Worm (Caenorhabditis elegans) whole organism, midembryonic: Measurements from ENCODE around the gene F36H9.1.

ENCODE experiments used
- T22C8.4 ChIP-seq: fragments of 200-800 bp; sonication (Bioruptor generic); IDR thresholded peaks from 2 replicates; pipeline ENCODE4 v1.3.6; 2022; ENCODE audit warnings: missing genetic modification characterization, missing compliant biosample characterization
- cog-1 ChIP-seq: sonication (generic microtip); optimal IDR thresholded peaks from 2 replicates; lab custom pipeline; 2016; ENCODE audit warnings: missing genetic modification characterization, missing compliant biosample characterization
- flt-1 ChIP-seq: fragments of 200-800 bp; sonication (Bioruptor generic); IDR thresholded peaks from 2 replicates; pipeline ENCODE4 v1.3.6; 2022; ENCODE audit warnings: missing genetic modification characterization, missing compliant biosample characterization
- klf-2 ChIP-seq: fragments of 200-800 bp; sonication (Bioruptor generic); conservative IDR thresholded peaks from 2 replicates; pipeline ENCODE4 v1.3.6; 2022; ENCODE audit warnings: missing genetic modification reagents, missing genetic modification characterization, missing compliant biosample characterization
- med-1 ChIP-seq: sonication (generic microtip); optimal IDR thresholded peaks from 2 replicates; lab custom pipeline; 2017; ENCODE audit warnings: missing genetic modification characterization, mild to moderate bottlenecking, missing compliant biosample characterization, antibody characterized with exemption, missing genetic modification reagents; ENCODE audit not compliant: insufficient read depth
- ref-1 ChIP-seq: fragments of 200-800 bp; sonication (Bioruptor generic); conservative IDR thresholded peaks from 2 replicates; pipeline ENCODE4 v1.3.6; 2022; ENCODE audit warnings: missing genetic modification reagents, missing genetic modification characterization, missing compliant biosample characterization
- tab-1 ChIP-seq: fragments of 200-800 bp; sonication (Bioruptor generic); IDR thresholded peaks from 2 replicates; pipeline ENCODE4 v1.3.6; 2022; ENCODE audit warnings: missing genetic modification characterization, missing compliant biosample characterization
- ztf-23 ChIP-seq: fragments of 200-800 bp; sonication (Bioruptor generic); IDR thresholded peaks from 2 replicates; pipeline ENCODE4 v1.3.6; 2022; ENCODE audit warnings: missing genetic modification reagents, missing genetic modification characterization, missing compliant biosample characterization
- ztf-29 ChIP-seq: fragments of 200-800 bp; sonication (Bioruptor generic); IDR thresholded peaks from 2 replicates; pipeline ENCODE4 v1.3.6; 2022; ENCODE audit warnings: missing genetic modification reagents, missing genetic modification characterization, missing compliant biosample characterization

F36H9.1 gene

DNA sequence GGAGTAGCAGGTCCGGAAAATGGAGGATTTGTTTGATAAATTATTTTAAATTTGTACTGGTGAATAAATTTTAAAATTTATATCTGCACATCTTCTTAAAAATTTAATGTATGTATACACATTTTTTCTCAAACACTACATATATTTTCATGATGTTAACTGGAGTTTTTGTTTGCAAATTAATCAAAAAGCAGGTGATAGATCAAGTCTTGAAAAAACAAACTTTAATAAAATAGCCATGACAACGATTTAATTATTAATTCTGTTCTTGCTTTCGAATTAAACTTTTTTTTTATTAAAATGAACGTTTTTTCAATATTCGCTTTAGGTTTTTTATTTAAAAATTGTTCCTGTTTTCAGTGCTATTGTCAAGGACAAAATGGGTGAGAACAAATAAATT, at the start of gene F36H9.1:
Gene F36H9.1, plus strand, starts transcription at position 301 of the 400 bp plus-strand sequence.
- TF ChIP-seq ztf-23 (GFP tag; lab: Robert Waterston, UW) (no peak), ref-1 (GFP tag; lab: Robert Waterston, UW) (no peak), T22C8.4 (GFP tag; lab: Robert Waterston, UW) (no peak), cog-1 (tag; lab: Kevin White, UChicago) (no peak), ztf-29 (no peak), klf-2 (GFP tag; lab: Robert Waterston, UW) (no peak), tab-1 (GFP tag; lab: Robert Waterston, UW) (no peak), flt-1 (no peak), med-1 (GFP tag; lab: Kevin White, UChicago) (no peak)

DNA sequence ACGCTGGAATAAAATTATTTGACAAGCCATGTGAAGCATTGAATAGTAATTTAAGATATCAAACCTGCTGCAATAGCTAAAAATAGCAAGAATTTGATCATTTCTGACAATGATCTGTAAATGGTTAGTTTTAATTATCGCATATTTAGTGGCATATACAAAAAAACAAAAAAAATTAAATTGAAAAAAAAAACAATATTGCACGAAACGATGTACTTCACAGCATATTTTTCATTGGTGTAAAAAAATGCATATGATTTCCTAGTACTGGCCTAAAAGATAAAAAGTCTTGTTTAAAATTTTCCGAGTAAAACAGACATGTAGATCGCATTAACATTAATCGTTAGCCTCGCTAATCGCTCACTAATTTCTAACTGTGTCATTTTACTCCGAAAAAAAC, 45.3 kb upstream of the F36H9.1 start, which contains the start of gene ZK697.8:
Gene ZK697.8, minus strand, starts transcription at position 101 of the 400 bp plus-strand sequence.
- TF ChIP-seq med-1 (GFP tag; lab: Kevin White, UChicago) (no peak), ztf-23 (GFP tag; lab: Robert Waterston, UW) (no peak), ref-1 (GFP tag; lab: Robert Waterston, UW) (no peak), klf-2 (GFP tag; lab: Robert Waterston, UW) (no peak), T22C8.4 (GFP tag; lab: Robert Waterston, UW) (no peak), ztf-29 (no peak), flt-1 (no peak), tab-1 (GFP tag; lab: Robert Waterston, UW) (no peak), cog-1 (tag; lab: Kevin White, UChicago) (no peak)

DNA sequence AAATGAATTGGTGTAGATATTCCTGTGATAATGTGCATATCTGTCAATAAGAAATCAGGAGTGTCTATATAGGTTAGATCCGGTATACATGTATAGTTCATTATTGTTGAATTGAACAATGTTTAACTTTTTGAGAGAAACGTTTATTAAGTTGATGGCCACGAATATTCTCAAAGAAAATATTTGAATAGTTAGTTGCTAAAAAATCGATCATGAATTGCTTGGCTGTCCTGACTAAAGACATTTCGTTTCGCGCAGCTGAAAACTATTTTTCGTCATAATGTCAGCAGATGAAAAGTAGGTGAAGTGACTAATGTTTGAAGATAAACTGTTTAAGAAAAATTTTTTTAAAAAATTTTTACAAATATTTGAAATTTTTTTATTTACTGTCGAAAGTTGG, 42.9 kb upstream of the F36H9.1 start, which contains the start of gene srh-199:
Gene srh-199, minus strand, starts transcription at position 101 of the 400 bp plus-strand sequence.
- TF ChIP-seq tab-1 (GFP tag; lab: Robert Waterston, UW) (no peak), flt-1 (no peak), med-1 (GFP tag; lab: Kevin White, UChicago) (no peak), T22C8.4 (GFP tag; lab: Robert Waterston, UW) (no peak), cog-1 (tag; lab: Kevin White, UChicago) (no peak), ref-1 (GFP tag; lab: Robert Waterston, UW) (no peak), klf-2 (GFP tag; lab: Robert Waterston, UW) (no peak), ztf-29 (no peak), ztf-23 (GFP tag; lab: Robert Waterston, UW) (no peak)

DNA sequence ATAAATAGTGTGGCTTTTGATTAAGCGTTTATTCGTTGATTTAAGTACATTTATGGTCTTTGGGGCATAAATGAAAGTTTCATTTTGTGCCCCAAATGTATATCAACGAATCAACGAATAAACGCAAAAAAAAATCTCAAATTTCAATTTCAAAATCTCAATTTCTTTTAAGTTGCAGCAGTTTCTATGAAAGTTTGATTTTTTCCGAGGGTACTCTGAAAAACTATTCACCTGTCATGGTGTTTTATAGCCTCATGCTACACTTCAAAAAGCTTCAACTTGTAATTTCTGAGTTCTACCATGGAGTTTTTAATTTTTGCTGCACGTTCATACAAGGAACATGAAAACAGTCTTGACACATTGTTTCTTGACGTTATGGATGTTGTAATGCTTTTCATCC, 41.8 kb upstream of the F36H9.1 start, which contains the start of gene ZK697.1:
Gene ZK697.1, plus strand, starts transcription at position 301 of the 400 bp plus-strand sequence.
- TF ChIP-seq ref-1 (GFP tag; lab: Robert Waterston, UW), result no peak
- TF ChIP-seq ztf-29, result no peak
- TF ChIP-seq klf-2 (GFP tag; lab: Robert Waterston, UW), result no peak
- no peak for TF ChIP-seq ztf-23 (GFP tag; lab: Robert Waterston, UW)
- no peak for TF ChIP-seq tab-1 (GFP tag; lab: Robert Waterston, UW)
- TF ChIP-seq cog-1 (tag; lab: Kevin White, UChicago), result no peak
- no peak for TF ChIP-seq flt-1
- no peak for TF ChIP-seq med-1 (GFP tag; lab: Kevin White, UChicago)
- TF ChIP-seq T22C8.4 (GFP tag; lab: Robert Waterston, UW), result no peak

DNA sequence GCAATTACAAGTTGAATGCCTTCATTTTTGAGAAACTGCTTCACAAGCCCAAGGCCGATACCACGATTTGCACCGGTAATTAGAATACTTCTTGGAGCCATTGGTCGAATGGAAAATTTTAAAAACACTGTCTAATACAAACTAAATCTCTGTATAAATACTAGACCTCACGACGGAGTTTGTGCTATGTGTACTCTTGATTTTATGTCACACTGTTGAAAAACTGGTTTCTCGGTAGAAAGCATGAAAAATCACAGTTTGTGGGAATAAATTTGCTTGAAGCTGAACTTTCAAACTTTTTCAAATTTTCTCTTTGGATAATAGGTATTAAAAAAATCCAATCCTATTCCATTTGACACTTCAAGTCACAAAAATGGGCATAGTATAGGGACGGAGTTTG, 38.7 kb upstream of the F36H9.1 start, which contains the start of gene ZK697.14:
Gene ZK697.14, minus strand, starts transcription at position 101 of the 400 bp plus-strand sequence.
- TF ChIP-seq ztf-29 (no peak), tab-1 (GFP tag; lab: Robert Waterston, UW) (no peak), flt-1 (no peak), ref-1 (GFP tag; lab: Robert Waterston, UW) (no peak), klf-2 (GFP tag; lab: Robert Waterston, UW) (no peak), ztf-23 (GFP tag; lab: Robert Waterston, UW) (no peak), T22C8.4 (GFP tag; lab: Robert Waterston, UW) (no peak), med-1 (GFP tag; lab: Kevin White, UChicago) (no peak), cog-1 (tag; lab: Kevin White, UChicago) (no peak)

DNA sequence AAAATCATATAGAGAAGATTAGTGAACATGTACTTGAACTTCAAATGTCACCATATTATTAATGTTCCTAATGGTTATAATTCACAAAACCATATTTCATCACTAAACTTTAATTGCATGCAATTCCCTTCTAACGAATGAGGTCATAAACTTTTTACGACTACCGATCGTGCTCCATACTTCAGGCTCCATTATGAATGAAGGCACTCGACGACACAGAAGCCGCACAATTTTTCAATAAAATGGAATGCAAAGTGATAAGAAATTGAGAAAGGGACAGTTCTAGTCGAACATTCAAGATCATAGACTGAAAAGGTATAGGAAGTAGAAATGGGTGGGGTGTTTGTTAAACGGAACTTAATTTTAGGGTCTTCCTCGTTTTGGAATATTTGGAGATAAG, 38.2 kb upstream of the F36H9.1 start:
- TF ChIP-seq ref-1 (GFP tag; lab: Robert Waterston, UW), result no peak
- no peak for TF ChIP-seq cog-1 (tag; lab: Kevin White, UChicago)
- no peak for TF ChIP-seq T22C8.4 (GFP tag; lab: Robert Waterston, UW)
- no peak for TF ChIP-seq ztf-23 (GFP tag; lab: Robert Waterston, UW)

DNA sequence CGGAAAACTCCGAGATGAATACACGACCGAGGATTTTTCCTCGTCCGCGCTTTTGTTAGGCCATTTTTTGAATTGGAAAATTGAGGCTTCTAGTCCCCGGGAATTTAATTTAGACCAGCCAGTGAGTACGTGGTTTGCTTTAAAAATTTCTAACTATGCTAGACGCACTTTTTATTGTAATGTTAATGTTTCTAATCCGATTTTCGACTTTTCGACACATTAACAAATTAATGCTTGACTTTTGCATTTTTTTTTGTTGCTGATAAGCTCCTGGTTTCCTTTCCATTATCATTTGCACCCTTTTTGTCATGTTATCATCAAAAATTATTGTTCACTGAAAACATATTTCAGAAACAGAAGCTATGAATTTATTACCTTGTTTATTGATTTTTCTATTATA, 37.5 kb upstream of the F36H9.1 start, which contains the start of gene clec-204:
Gene clec-204, plus strand, starts transcription at position 301 of the 400 bp plus-strand sequence.
- TF ChIP-seq T22C8.4 (GFP tag; lab: Robert Waterston, UW), result no peak
- TF ChIP-seq ztf-29, result no peak
- TF ChIP-seq med-1 (GFP tag; lab: Kevin White, UChicago), result no peak
- TF ChIP-seq ref-1 (GFP tag; lab: Robert Waterston, UW), result no peak
- TF ChIP-seq cog-1 (tag; lab: Kevin White, UChicago), result no peak

DNA sequence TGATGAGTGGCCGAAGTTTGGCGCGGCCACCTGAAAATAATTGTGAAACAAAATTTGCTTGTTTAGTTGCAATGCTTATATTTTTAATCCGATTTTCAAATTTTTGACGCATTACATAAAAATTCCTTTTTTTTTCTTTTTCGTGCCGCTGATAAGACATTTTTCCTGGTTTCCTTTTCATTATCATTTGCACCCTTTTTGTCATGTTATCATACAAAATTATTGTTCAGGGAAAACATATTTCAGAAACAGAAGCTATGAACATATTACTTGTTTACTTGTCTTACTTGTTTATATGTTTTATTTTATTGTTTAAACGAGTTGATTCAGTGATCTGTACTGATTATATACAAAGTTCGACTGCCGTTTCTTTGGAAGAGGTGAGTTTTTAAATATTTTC, 33.6 kb upstream of the F36H9.1 start, which contains the start of gene clec-205:
Gene clec-205, plus strand, starts transcription at position 212 of the 400 bp plus-strand sequence.
- TF ChIP-seq tab-1 (GFP tag; lab: Robert Waterston, UW), result no peak

DNA sequence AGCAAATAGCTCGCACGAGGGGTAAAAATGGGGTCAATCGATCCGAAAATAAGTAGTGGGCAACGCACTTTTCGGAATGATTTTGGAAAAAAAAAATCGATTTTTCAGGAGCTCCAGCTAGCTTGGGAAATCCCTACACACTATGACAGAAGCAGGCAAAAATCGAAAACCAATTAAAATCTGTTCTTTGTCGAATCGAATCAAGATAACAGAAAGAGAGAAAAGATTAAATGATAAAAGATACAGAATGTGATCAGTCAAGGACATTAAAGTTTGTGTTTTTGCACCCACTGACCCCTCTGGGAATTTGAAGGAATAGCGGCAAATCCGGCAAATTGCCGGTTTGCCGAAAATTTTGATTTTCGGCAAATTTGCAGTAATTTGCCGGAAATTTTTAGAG, 26.9 kb upstream of the F36H9.1 start:
- no peak for TF ChIP-seq med-1 (GFP tag; lab: Kevin White, UChicago)
- TF ChIP-seq ztf-29, result no peak
- TF ChIP-seq tab-1 (GFP tag; lab: Robert Waterston, UW), result no peak
- TF ChIP-seq cog-1 (tag; lab: Kevin White, UChicago), result no peak
- no peak for TF ChIP-seq T22C8.4 (GFP tag; lab: Robert Waterston, UW)
- TF ChIP-seq flt-1, result no peak
- TF ChIP-seq ztf-23 (GFP tag; lab: Robert Waterston, UW), result no peak
- TF ChIP-seq ref-1 (GFP tag; lab: Robert Waterston, UW), result no peak
- TF ChIP-seq klf-2 (GFP tag; lab: Robert Waterston, UW), result no peak
